Worm (Caenorhabditis elegans) whole organism, young adult: Measurements from ENCODE around the gene Y57G11B.5.
A peak's percentile ranks its signal among the peaks of the same experiment; 100 is the strongest.

Experiments
- B0261.1 ChIP-seq: sonication (generic microtip); optimal IDR thresholded peaks from 2 replicates; lab custom pipeline; 2016; ENCODE audit warnings: mild to moderate bottlenecking, missing genetic modification characterization, moderate library complexity, missing compliant biosample characterization
- C06A6.2 ChIP-seq: fragments of 200-800 bp; sonication (Bioruptor generic); conservative IDR thresholded peaks from 2 replicates; pipeline ENCODE4 v1.3.6; 2022; ENCODE audit warnings: missing genetic modification characterization, missing compliant biosample characterization
- F10E7.11 ChIP-seq: sonication (generic microtip); optimal IDR thresholded peaks from 2 replicates; lab custom pipeline; 2017; ENCODE audit warnings: mild to moderate bottlenecking, missing genetic modification characterization, moderate library complexity, missing compliant biosample characterization
- F33H1.4 ChIP-seq: fragments of 200-800 bp; sonication (Bioruptor generic); IDR thresholded peaks from 2 replicates; pipeline ENCODE4 v1.3.6; 2022; ENCODE audit warnings: missing genetic modification reagents, missing genetic modification characterization, missing compliant biosample characterization
- F57C9.4 ChIP-seq: sonication (generic microtip); optimal IDR thresholded peaks from 2 replicates; lab custom pipeline; 2017; ENCODE audit warnings: mild to moderate bottlenecking, missing genetic modification characterization, missing compliant biosample characterization
- Y53F4B.3 ChIP-seq: fragments of 200-800 bp; sonication (Bioruptor generic); IDR thresholded peaks from 2 replicates; pipeline ENCODE4 v1.3.6; 2022; ENCODE audit warnings: missing genetic modification reagents, missing genetic modification characterization, missing compliant biosample characterization
- Y67H2A.10 ChIP-seq: fragments of 200-800 bp; sonication (Bioruptor generic); conservative IDR thresholded peaks from 2 replicates; pipeline ENCODE4 v1.3.6; 2022; ENCODE audit warnings: missing genetic modification reagents, missing genetic modification characterization, missing compliant biosample characterization
- Y79H2A.3 ChIP-seq: fragments of 200-800 bp; sonication (Bioruptor generic); conservative IDR thresholded peaks from 2 replicates; pipeline ENCODE4 v1.3.6; 2022; ENCODE audit warnings: missing genetic modification reagents, missing genetic modification characterization, missing compliant biosample characterization
- akir-1 ChIP-seq: fragments of 200-800 bp; sonication (Bioruptor generic); optimal IDR thresholded peaks from 2 replicates; lab custom pipeline; 2018; ENCODE audit warnings: mild to moderate bottlenecking, missing genetic modification characterization, moderate library complexity, missing compliant biosample characterization
- aptf-2 ChIP-seq: fragments of 200-800 bp; sonication (Bioruptor generic); conservative IDR thresholded peaks from 2 replicates; pipeline ENCODE4 v1.3.6; 2022; ENCODE audit warnings: missing genetic modification reagents, missing genetic modification characterization, missing compliant biosample characterization
- aptf-3 ChIP-seq: fragments of 200-800 bp; sonication (Bioruptor generic); IDR thresholded peaks from 2 replicates; pipeline ENCODE4 v1.3.6; 2022; ENCODE audit warnings: missing genetic modification characterization, missing compliant biosample characterization
- athp-1 ChIP-seq: sonication (generic microtip); optimal IDR thresholded peaks from 2 replicates; lab custom pipeline; 2017; ENCODE audit warnings: mild to moderate bottlenecking, missing genetic modification characterization, missing compliant biosample characterization
- attf-3 ChIP-seq: fragments of 200-800 bp; sonication (Bioruptor generic); conservative IDR thresholded peaks from 2 replicates; pipeline ENCODE4 v1.3.6; 2022; ENCODE audit warnings: missing genetic modification reagents, missing genetic modification characterization, missing compliant biosample characterization
- attf-5 ChIP-seq: fragments of 200-800 bp; sonication (Bioruptor generic); optimal IDR thresholded peaks from 2 replicates; lab custom pipeline; 2018; ENCODE audit warnings: mild to moderate bottlenecking, missing genetic modification characterization, missing compliant biosample characterization
- attf-6 ChIP-seq: fragments of 200-800 bp; sonication (Bioruptor generic); IDR thresholded peaks from 2 replicates; pipeline ENCODE4 v1.3.6; 2022; ENCODE audit warnings: missing genetic modification reagents, missing genetic modification characterization, missing compliant biosample characterization
- bed-2 ChIP-seq: fragments of 200-800 bp; sonication (Bioruptor generic); IDR thresholded peaks from 2 replicates; pipeline ENCODE4 v1.3.6; 2022; ENCODE audit warnings: missing genetic modification reagents, missing genetic modification characterization, missing compliant biosample characterization
- cebp-2 ChIP-seq: fragments of 200-800 bp; sonication (Bioruptor generic); IDR thresholded peaks from 2 replicates; pipeline ENCODE4 v1.3.6; 2022; ENCODE audit warnings: missing genetic modification characterization, missing compliant biosample characterization
- ceh-58 ChIP-seq: fragments of 200-800 bp; sonication (Bioruptor generic); IDR thresholded peaks from 2 replicates; pipeline ENCODE4 v1.3.6; 2022; ENCODE audit warnings: missing genetic modification characterization, missing compliant biosample characterization
- die-1 ChIP-seq: sonication (generic microtip); optimal IDR thresholded peaks from 2 replicates; lab custom pipeline; 2016; ENCODE audit warnings: missing genotype, mild to moderate bottlenecking, missing genetic modification characterization, missing compliant biosample characterization
- dox-1 ChIP-seq: fragments of 200-800 bp; sonication (Bioruptor generic); IDR thresholded peaks from 2 replicates; pipeline ENCODE4 v1.3.6; 2022; ENCODE audit warnings: missing genetic modification reagents, missing genetic modification characterization, missing compliant biosample characterization
- dpl-1 ChIP-seq: fragments of 150-350 bp; optimal IDR thresholded peaks from 2 replicates; lab custom pipeline; 2014; ENCODE audit warnings: missing biosample characterization, missing genetic modification reagents, missing genetic modification characterization
- efl-1 ChIP-seq: fragments of 150-350 bp; optimal IDR thresholded peaks from 2 replicates; lab custom pipeline; 2014; ENCODE audit warnings: missing biosample characterization, missing genetic modification reagents, missing genetic modification characterization
- fkh-3 ChIP-seq: sonication (generic microtip); optimal IDR thresholded peaks from 2 replicates; lab custom pipeline; 2016; ENCODE audit warnings: mild to moderate bottlenecking, missing genetic modification characterization, missing compliant biosample characterization
- gei-17 ChIP-seq: fragments of 200-800 bp; sonication (Bioruptor generic); optimal IDR thresholded peaks from 2 replicates; lab custom pipeline; 2018; ENCODE audit warnings: mild to moderate bottlenecking, missing genetic modification characterization, missing compliant biosample characterization
- lag-1 ChIP-seq: fragments of 200-800 bp; sonication (Bioruptor generic); IDR thresholded peaks from 2 replicates; pipeline ENCODE4 v1.3.6; 2022; ENCODE audit warnings: missing genetic modification reagents, missing genetic modification characterization, missing compliant biosample characterization
- lin-26 ChIP-seq: fragments of 200-800 bp; sonication (Bioruptor generic); IDR thresholded peaks from 2 replicates; pipeline ENCODE4 v1.3.6; 2022; ENCODE audit warnings: missing genetic modification reagents, missing genetic modification characterization, missing compliant biosample characterization
- lin-40 ChIP-seq: sonication (generic microtip); optimal IDR thresholded peaks from 2 replicates; lab custom pipeline; 2016; ENCODE audit warnings: missing genetic modification characterization, mild to moderate bottlenecking, missing compliant biosample characterization, missing genotype, missing genetic modification reagents
- lin-54 ChIP-seq: fragments of 200-800 bp; sonication (Bioruptor generic); optimal IDR thresholded peaks from 2 replicates; lab custom pipeline; 2018; ENCODE audit warnings: mild to moderate bottlenecking, missing genetic modification characterization, missing compliant biosample characterization
- lsy-27 ChIP-seq: sonication (generic microtip); optimal IDR thresholded peaks from 2 replicates; lab custom pipeline; 2017; ENCODE audit warnings: missing genetic modification characterization, mild to moderate bottlenecking, missing compliant biosample characterization, antibody characterized with exemption, missing genotype, borderline replicate concordance; ENCODE audit not compliant: insufficient read depth
- madf-6 ChIP-seq: fragments of 200-800 bp; sonication (Bioruptor generic); IDR thresholded peaks from 2 replicates; pipeline ENCODE4 v1.3.6; 2022; ENCODE audit warnings: missing genetic modification reagents, missing genetic modification characterization, missing compliant biosample characterization
- madf-8 ChIP-seq: fragments of 200-800 bp; sonication (Bioruptor generic); conservative IDR thresholded peaks from 2 replicates; pipeline ENCODE4 v1.3.6; 2022; ENCODE audit warnings: missing genetic modification reagents, missing genetic modification characterization, missing compliant biosample characterization
- mel-28 ChIP-seq: sonication (generic microtip); optimal IDR thresholded peaks from 2 replicates; lab custom pipeline; 2016; ENCODE audit warnings: borderline replicate concordance, mild to moderate bottlenecking, missing genetic modification characterization, missing compliant biosample characterization
- mxl-1 ChIP-seq: sonication (generic microtip); optimal IDR thresholded peaks from 2 replicates; lab custom pipeline; 2016; ENCODE audit warnings: missing genetic modification characterization, missing compliant biosample characterization
- nhr-120 ChIP-seq: fragments of 200-800 bp; sonication (Bioruptor generic); IDR thresholded peaks from 2 replicates; pipeline ENCODE4 v1.3.6; 2022; ENCODE audit warnings: missing genetic modification characterization, missing compliant biosample characterization
- nhr-80 ChIP-seq: sonication (generic microtip); optimal IDR thresholded peaks from 2 replicates; lab custom pipeline; 2016; ENCODE audit warnings: missing genetic modification characterization, missing compliant biosample characterization
- rec-8 ChIP-seq, 2 experiments: sonication (generic microtip); optimal IDR thresholded peaks; 2 replicates each; lab custom pipeline; 2016; ENCODE audit warnings: mild to moderate bottlenecking in 2 of 2, missing genetic modification characterization in 2 of 2, missing genetic modification reagents in 2 of 2, missing genotype in 2 of 2, missing biosample characterization in 1 of 2, missing compliant biosample characterization in 1 of 2, moderate library complexity in 1 of 2
- repo-1 ChIP-seq: sonication (generic microtip); optimal IDR thresholded peaks from 2 replicates; lab custom pipeline; 2017; ENCODE audit warnings: mild to moderate bottlenecking, missing genetic modification characterization, missing compliant biosample characterization
- rpc-1 ChIP-seq, 2 experiments: fragments of 150-350 bp in 1 of 2; sonication (generic microtip) in 1 of 2; optimal IDR thresholded peaks; 2 replicates each; lab custom pipeline; 2014 to 2018; ENCODE audit warnings: missing biosample characterization in 1 of 2, missing genetic modification characterization in 1 of 2, missing genetic modification reagents in 1 of 2, missing genotype in 1 of 2
- snpc-1.1 ChIP-seq: sonication (generic microtip); optimal IDR thresholded peaks from 2 replicates; lab custom pipeline; 2017; ENCODE audit warnings: missing genetic modification characterization, mild to moderate bottlenecking, missing compliant biosample characterization, antibody characterized with exemption, moderate library complexity, missing genotype, missing genetic modification reagents; ENCODE audit not compliant: insufficient read depth
- snpc-3.4 ChIP-seq: sonication (generic microtip); optimal IDR thresholded peaks from 2 replicates; lab custom pipeline; 2017; ENCODE audit warnings: missing genetic modification characterization, mild to moderate bottlenecking, missing compliant biosample characterization, antibody characterized with exemption, moderate library complexity, missing genotype, missing genetic modification reagents
- snpc-4 ChIP-seq, 5 experiments: fragments of 150-350 bp in 1 of 5; sonication (generic microtip) in 4 of 5; optimal IDR thresholded peaks; 2 replicates each; lab custom pipeline; 2014 to 2018; ENCODE audit warnings: missing genetic modification characterization in 5 of 5, missing biosample characterization in 3 of 5, antibody characterized with exemption in 2 of 5, mild to moderate bottlenecking in 2 of 5, missing compliant biosample characterization in 2 of 5, missing genotype in 2 of 5, moderate library complexity in 2 of 5, missing genetic modification reagents in 1 of 5
- somi-1 ChIP-seq: fragments of 200-800 bp; sonication (Bioruptor generic); optimal IDR thresholded peaks from 2 replicates; lab custom pipeline; 2018; ENCODE audit warnings: mild to moderate bottlenecking, missing genetic modification characterization, missing compliant biosample characterization
- tbx-9 ChIP-seq: sonication (generic microtip); optimal IDR thresholded peaks from 2 replicates; lab custom pipeline; 2016; ENCODE audit warnings: borderline replicate concordance, missing genetic modification characterization, inconsistent platforms, missing compliant biosample characterization
- tlf-1 ChIP-seq: fragments of 200-800 bp; sonication (Bioruptor generic); optimal IDR thresholded peaks from 2 replicates; lab custom pipeline; 2018; ENCODE audit warnings: mild to moderate bottlenecking, missing genetic modification characterization, missing compliant biosample characterization
- xnd-1 ChIP-seq: sonication (generic microtip); optimal IDR thresholded peaks from 2 replicates; lab custom pipeline; 2016; ENCODE audit warnings: missing genotype, missing genetic modification reagents, missing genetic modification characterization, missing compliant biosample characterization
- ztf-18 ChIP-seq: sonication (generic microtip); optimal IDR thresholded peaks from 2 replicates; lab custom pipeline; 2016; ENCODE audit warnings: missing genotype, mild to moderate bottlenecking, missing genetic modification characterization, missing compliant biosample characterization
- ztf-3 ChIP-seq: fragments of 200-800 bp; sonication (Bioruptor generic); optimal IDR thresholded peaks from 2 replicates; lab custom pipeline; 2018; ENCODE audit warnings: mild to moderate bottlenecking, missing genetic modification characterization, missing compliant biosample characterization

Y57G11B.5 gene

DNA sequence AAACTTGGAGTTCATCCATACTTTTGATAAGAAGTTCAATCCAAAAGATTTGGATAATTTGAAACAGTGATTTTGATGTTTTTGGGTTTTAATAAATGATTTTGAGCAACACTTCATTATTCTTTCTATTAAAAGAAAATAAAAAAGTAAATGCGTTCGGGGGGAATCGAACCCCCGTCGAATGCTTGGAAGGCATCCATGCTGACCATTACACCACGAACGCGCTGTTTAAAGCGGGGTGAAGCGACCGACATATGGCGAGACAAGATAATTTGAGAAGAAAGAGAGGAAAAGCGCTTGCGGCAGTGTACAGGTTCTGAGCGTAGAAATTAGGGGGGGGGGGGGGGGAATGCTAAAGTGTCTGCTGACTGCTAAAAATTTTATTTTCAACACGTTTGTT lies 1.9 kb downstream of the Y57G11B.5 start (continued):
- TF ChIP-seq rpc-1 (optimal IDR thresholded peaks at IDR 0.05; lab: Kevin White, UChicago) (peak; percentile 80), rpc-1 (tag; optimal IDR thresholded peaks at IDR 0.05; lab: Kevin White, UChicago) (peak; percentile 78), xnd-1 (no peak), bed-2 (GFP tag; lab: Robert Waterston, UW) (no peak), akir-1 (no peak), madf-8 (no peak), tbx-9 (tag; lab: Kevin White, UChicago) (no peak), efl-1 (GFP tag; lab: Kevin White, UChicago) (no peak), attf-6 (GFP tag; lab: Robert Waterston, UW) (peak; percentile 98), rec-8 (tag; optimal IDR thresholded peaks at IDR 0.05; lab: Kevin White, UChicago) (peak in 1 of 2 experiments; percentile 48), C06A6.2 (GFP tag; lab: Robert Waterston, UW) (no peak), lin-54 (GFP tag; lab: Kevin White, UChicago) (peak; percentile 51), dpl-1 (GFP tag; lab: Kevin White, UChicago) (no peak), die-1 (peak; percentile 45), somi-1 (GFP tag; lab: Kevin White, UChicago) (no peak), dox-1 (GFP tag; lab: Robert Waterston, UW) (no peak), Y53F4B.3 (GFP tag; lab: Robert Waterston, UW) (no peak), Y67H2A.10 (GFP tag; lab: Robert Waterston, UW) (no peak), lag-1 (GFP tag; lab: Robert Waterston, UW) (no peak), repo-1 (tag; lab: Kevin White, UChicago) (no peak), ztf-18 (no peak), lsy-27 (tag; lab: Kevin White, UChicago) (peak; percentile 47), B0261.1 (tag; lab: Kevin White, UChicago) (peak; percentile 78), F57C9.4 (tag; lab: Kevin White, UChicago) (no peak), aptf-3 (GFP tag; lab: Robert Waterston, UW) (no peak), cebp-2 (GFP tag; lab: Robert Waterston, UW) (0 out of 2 replicates have a peak, but pooled peaks have one; percentile 64), nhr-80 (tag; lab: Kevin White, UChicago) (no peak), Y79H2A.3 (no peak), fkh-3 (tag; lab: Kevin White, UChicago) (no peak), snpc-3.4 (peak; percentile 41), mel-28 (tag; lab: Kevin White, UChicago) (no peak), ceh-58 (no peak), mxl-1 (tag; lab: Kevin White, UChicago) (peak; percentile 39), tlf-1 (GFP tag; lab: Kevin White, UChicago) (no peak), aptf-2 (GFP tag; lab: Robert Waterston, UW) (no peak), attf-5 (GFP tag; lab: Kevin White, UChicago) (no peak), nhr-120 (no peak), snpc-1.1 (tag; lab: Kevin White, UChicago) (peak; percentile 76), ztf-3 (no peak), gei-17 (GFP tag; lab: Kevin White, UChicago) (no peak), F33H1.4 (GFP tag; lab: Robert Waterston, UW) (0 out of 2 replicates have a peak, but pooled peaks have one; percentile 16), madf-6 (GFP tag; lab: Robert Waterston, UW) (no peak), F10E7.11 (tag; lab: Kevin White, UChicago) (no peak), lin-40 (tag; lab: Kevin White, UChicago) (no peak), snpc-4 (GFP tag; optimal IDR thresholded peaks at IDR 0.05; lab: Kevin White, UChicago) (peak; percentile 91), snpc-4 (tag; optimal IDR thresholded peaks at IDR 0.05; lab: Kevin White, UChicago) (peak; percentile 44 to 97 (median 95)), lin-26 (GFP tag; lab: Robert Waterston, UW) (peak; percentile 86), athp-1 (peak; percentile 49), attf-3 (GFP tag; lab: Robert Waterston, UW) (no peak)
